Fruit fly (Drosophila melanogaster) whole organism, adult: ENCODE data around the gene CG12362.

Experiments
- CG11617 ChIP-seq: fragments of 200-800 bp; sonication (Bioruptor generic); optimal IDR thresholded peaks from 2 replicates; lab custom pipeline; 2017; ENCODE audit warnings: mild to moderate bottlenecking, missing biosample characterization, missing genetic modification reagents, missing genetic modification characterization
- CG12768 ChIP-seq: fragments of 200-800 bp; sonication (Bioruptor generic); optimal IDR thresholded peaks from 2 replicates; lab custom pipeline; 2017; ENCODE audit warnings: missing biosample characterization, missing genetic modification characterization, mild to moderate bottlenecking, moderate library complexity, missing genetic modification reagents
- CG14711 ChIP-seq: fragments of 200-800 bp; sonication (Bioruptor generic); optimal IDR thresholded peaks from 2 replicates; lab custom pipeline; 2018; ENCODE audit warnings: missing biosample characterization, mild to moderate bottlenecking, missing genetic modification characterization, moderate library complexity
- CG1620 ChIP-seq: fragments of 200-800 bp; sonication (Bioruptor generic); optimal IDR thresholded peaks from 2 replicates; lab custom pipeline; 2016; ENCODE audit warnings: missing biosample characterization, missing genetic modification characterization
- CG33017 ChIP-seq: fragments of 200-800 bp; sonication (Bioruptor generic); optimal IDR thresholded peaks from 2 replicates; lab custom pipeline; 2018; ENCODE audit warnings: missing biosample characterization, mild to moderate bottlenecking, missing genetic modification characterization, moderate library complexity
- CG5204 ChIP-seq: fragments of 200-800 bp; sonication (Bioruptor generic); optimal IDR thresholded peaks from 2 replicates; lab custom pipeline; 2016; ENCODE audit warnings: missing biosample characterization, missing genetic modification characterization
- CG7045 ChIP-seq: fragments of 200-800 bp; sonication (Bioruptor generic); optimal IDR thresholded peaks from 2 replicates; lab custom pipeline; 2017; ENCODE audit warnings: missing biosample characterization, mild to moderate bottlenecking, missing genetic modification characterization
- CG7101 ChIP-seq: fragments of 200-800 bp; sonication (Bioruptor generic); optimal IDR thresholded peaks from 2 replicates; lab custom pipeline; 2018; ENCODE audit warnings: missing biosample characterization, mild to moderate bottlenecking, missing genetic modification characterization, moderate library complexity
- Clk ChIP-seq: fragments of 200-800 bp; sonication (Bioruptor generic); optimal IDR thresholded peaks from 2 replicates; lab custom pipeline; 2017; ENCODE audit warnings: missing biosample characterization, missing genetic modification characterization
- Crg-1 ChIP-seq: fragments of 200-800 bp; sonication (Bioruptor generic); optimal IDR thresholded peaks from 2 replicates; lab custom pipeline; 2016; ENCODE audit warnings: missing biosample characterization, missing genetic modification characterization
- Hr96 ChIP-seq: fragments of 200-800 bp; sonication (Bioruptor generic); optimal IDR thresholded peaks from 2 replicates; lab custom pipeline; 2016; ENCODE audit warnings: missing biosample characterization, missing genetic modification characterization
- Mnt ChIP-seq: fragments of 200-800 bp; sonication (Bioruptor generic); optimal IDR thresholded peaks from 2 replicates; lab custom pipeline; 2016; ENCODE audit warnings: missing biosample characterization, mild to moderate bottlenecking, missing genetic modification characterization
- bab1 ChIP-seq: fragments of 200-800 bp; sonication (Bioruptor generic); optimal IDR thresholded peaks from 3 replicates; lab custom pipeline; 2019; ENCODE audit warnings: missing biosample characterization, mild to moderate bottlenecking, missing genetic modification characterization, moderate library complexity
- cic ChIP-seq: fragments of 200-800 bp; sonication (Bioruptor generic); optimal IDR thresholded peaks from 2 replicates; lab custom pipeline; 2017; ENCODE audit warnings: missing biosample characterization, mild to moderate bottlenecking, missing genetic modification characterization, moderate library complexity
- cnc ChIP-seq, 2 experiments: fragments of >200 bp; optimal IDR thresholded peaks; 2 replicates each; lab custom pipeline; 2017
- kay ChIP-seq: fragments of 200-800 bp; sonication (Bioruptor generic); peaks from one replicate; lab custom pipeline; 2016; ENCODE audit warnings: missing biosample characterization, missing genetic modification characterization, borderline replicate concordance
- ovo ChIP-seq: fragments of 200-800 bp; sonication (Bioruptor generic); optimal IDR thresholded peaks from 2 replicates; lab custom pipeline; 2016; ENCODE audit warnings: missing biosample characterization, missing genetic modification characterization
- pad ChIP-seq: fragments of 200-800 bp; sonication (Bioruptor generic); optimal IDR thresholded peaks from 3 replicates; lab custom pipeline; 2017; ENCODE audit warnings: missing biosample characterization, missing genetic modification characterization, mild to moderate bottlenecking, moderate library complexity, missing genetic modification reagents
- tj ChIP-seq: fragments of 200-800 bp; sonication (Bioruptor generic); optimal IDR thresholded peaks from 3 replicates; lab custom pipeline; 2017; ENCODE audit warnings: missing biosample characterization, mild to moderate bottlenecking, missing genetic modification characterization, moderate library complexity
- toe ChIP-seq: fragments of 200-800 bp; sonication (Bioruptor generic); optimal IDR thresholded peaks from 2 replicates; lab custom pipeline; 2016; ENCODE audit warnings: missing biosample characterization, missing genetic modification characterization

Gene CG12362

dm6 chr3L:10440488-10440887 lies 27.9 kb downstream of the CG12362 start:
- TF ChIP-seq cic (GFP tag; lab: Kevin White, UChicago) (no peak), CG33017 (no peak), CG11617 (no peak), toe (GFP tag; lab: Kevin White, UChicago) (no peak), CG14711 (tag; lab: Kevin White, UChicago) (no peak), ovo (GFP tag; lab: Kevin White, UChicago) (no peak), CG7045 (GFP tag; lab: Kevin White, UChicago) (no peak)

dm6 chr3L:10442486-10442885 lies 29.9 kb downstream of the CG12362 start:
- no peak for TF ChIP-seq pad
- TF ChIP-seq CG14711 (tag; lab: Kevin White, UChicago): no peak
- no peak for TF ChIP-seq CG12768 (GFP tag; lab: Kevin White, UChicago)
- no peak for TF ChIP-seq bab1
- TF ChIP-seq CG1620 (GFP tag; lab: Kevin White, UChicago): no peak
- TF ChIP-seq cic (GFP tag; lab: Kevin White, UChicago): no peak
- no peak for TF ChIP-seq CG7101 (tag; lab: Kevin White, UChicago)
- no peak for TF ChIP-seq CG33017
- no peak for TF ChIP-seq CG5204 (GFP tag; lab: Kevin White, UChicago)

dm6 chr3L:10443958-10444357 lies 31.3 kb downstream of the CG12362 start:
- no peak for TF ChIP-seq Mnt (GFP tag; lab: Kevin White, UChicago)
- TF ChIP-seq CG1620 (GFP tag; lab: Kevin White, UChicago): no peak
- TF ChIP-seq CG7101 (tag; lab: Kevin White, UChicago): no peak
- no peak for TF ChIP-seq CG33017
- TF ChIP-seq pad: no peak
- TF ChIP-seq tj (GFP tag; lab: Kevin White, UChicago): no peak
- no peak for TF ChIP-seq CG5204 (GFP tag; lab: Kevin White, UChicago)

- TF ChIP-seq cic (GFP tag; lab: Kevin White, UChicago) (no peak), cnc (optimal IDR thresholded peaks at IDR 0.05; lab: Kevin White, UChicago) (no peak), bab1 (no peak), CG33017 (no peak), Clk (no peak), pad (no peak), toe (GFP tag; lab: Kevin White, UChicago) (no peak), Crg-1 (GFP tag; lab: Kevin White, UChicago) (no peak), CG7101 (tag; lab: Kevin White, UChicago) (no peak), Hr96 (no peak), CG12768 (GFP tag; lab: Kevin White, UChicago) (no peak)
Measured at dm6 chr3L:10446998-10447397, 34.4 kb downstream of the CG12362 start.

- no peak for TF ChIP-seq bab1
- TF ChIP-seq Clk: no peak
- TF ChIP-seq kay (GFP tag; lab: Kevin White, UChicago): no peak
- TF ChIP-seq Mnt (GFP tag; lab: Kevin White, UChicago): no peak
- TF ChIP-seq toe (GFP tag; lab: Kevin White, UChicago): no peak
- no peak for TF ChIP-seq CG12768 (GFP tag; lab: Kevin White, UChicago)
- no peak for TF ChIP-seq CG33017
- TF ChIP-seq tj (GFP tag; lab: Kevin White, UChicago): no peak
- no peak for TF ChIP-seq cnc (optimal IDR thresholded peaks at IDR 0.05; lab: Kevin White, UChicago)
- no peak for TF ChIP-seq CG1620 (GFP tag; lab: Kevin White, UChicago)
- no peak for TF ChIP-seq cic (GFP tag; lab: Kevin White, UChicago)
- no peak for TF ChIP-seq pad
- TF ChIP-seq Crg-1 (GFP tag; lab: Kevin White, UChicago): no peak
- TF ChIP-seq CG14711 (tag; lab: Kevin White, UChicago): no peak
- TF ChIP-seq CG7045 (GFP tag; lab: Kevin White, UChicago): no peak
- TF ChIP-seq CG11617: no peak
- no peak for TF ChIP-seq Hr96
- TF ChIP-seq CG5204 (GFP tag; lab: Kevin White, UChicago): no peak
- TF ChIP-seq ovo (GFP tag; lab: Kevin White, UChicago): no peak
Measured at dm6 chr3L:10449725-10450124, 37.1 kb downstream of the CG12362 start.

dm6 chr3L:10459076-10459475 lies 46.5 kb downstream of the CG12362 start:
- TF ChIP-seq Hr96 (no peak), CG5204 (GFP tag; lab: Kevin White, UChicago) (no peak)

dm6 chr3L:10463051-10463866 lies 50.6 kb downstream of the CG12362 start, which contains the start of the genes Gem3 and CG32061:
Gem3 (minus strand) TSS chr3L:10463101.
CG32061 (plus strand) TSS chr3L:10463816.
- TF ChIP-seq CG14711 (tag; lab: Kevin White, UChicago): no peak
- TF ChIP-seq Clk: no peak
